Fruit fly (Drosophila melanogaster) whole organism, embryonic: ENCODE data around the gene UQCR-Q.

Experiments
- BEAF-32 ChIP-seq: fragments of 200-800 bp; sonication (Bioruptor generic); optimal IDR thresholded peaks from 3 replicates; lab custom pipeline; 2017; ENCODE audit warnings: missing biosample characterization, missing genetic modification characterization, mild to moderate bottlenecking, moderate library complexity, missing genetic modification reagents
- Bgb ChIP-seq: fragments of 200-800 bp; sonication (Bioruptor generic); IDR thresholded peaks from 2 replicates; pipeline ENCODE4 v1.3.6; 2022; ENCODE audit warnings: missing biosample characterization, missing genetic modification characterization; ENCODE audit not compliant: partially characterized antibody
- CG12391 ChIP-seq: fragments of 200-800 bp; sonication (Bioruptor generic); optimal IDR thresholded peaks from 3 replicates; lab custom pipeline; 2018; ENCODE audit warnings: missing biosample characterization, mild to moderate bottlenecking, missing genetic modification characterization, moderate library complexity
- CG14710 ChIP-seq: fragments of 200-800 bp; sonication (Bioruptor generic); optimal IDR thresholded peaks from 3 replicates; lab custom pipeline; 2019; ENCODE audit warnings: missing biosample characterization, mild to moderate bottlenecking, missing genetic modification characterization, moderate library complexity
- CG1603 ChIP-seq: fragments of 200-800 bp; sonication (Bioruptor generic); optimal IDR thresholded peaks from 2 replicates; lab custom pipeline; 2019; ENCODE audit warnings: missing biosample characterization, mild to moderate bottlenecking, missing genetic modification characterization, moderate library complexity
- CG17361 ChIP-seq: fragments of 200-800 bp; sonication (Bioruptor generic); IDR thresholded peaks from 3 replicates; pipeline ENCODE4 v1.3.6; 2022; ENCODE audit warnings: missing biosample characterization, missing genetic modification characterization
- CG17829 ChIP-seq: fragments of 200-800 bp; optimal IDR thresholded peaks from 2 replicates; lab custom pipeline; 2019; ENCODE audit warnings: missing biosample characterization, mild to moderate bottlenecking, missing genetic modification characterization, moderate library complexity
- CG2199 ChIP-seq: fragments of 200-800 bp; sonication (Bioruptor generic); IDR thresholded peaks from 3 replicates; pipeline ENCODE4 v1.3.6; 2022; ENCODE audit warnings: missing biosample characterization, missing genetic modification characterization
- CG2712 ChIP-seq: fragments of 200-800 bp; optimal IDR thresholded peaks from 3 replicates; lab custom pipeline; 2019; ENCODE audit warnings: missing biosample characterization, mild to moderate bottlenecking, missing genetic modification characterization, moderate library complexity
- CG30020 ChIP-seq: fragments of 200-800 bp; optimal IDR thresholded peaks from 2 replicates; lab custom pipeline; 2019; ENCODE audit warnings: missing biosample characterization, mild to moderate bottlenecking, missing genetic modification characterization, moderate library complexity
- CG31441 ChIP-seq: fragments of 200-800 bp; sonication (Bioruptor generic); IDR thresholded peaks from 2 replicates; pipeline ENCODE4 v1.3.6; 2022; ENCODE audit warnings: missing biosample characterization, missing genetic modification characterization
- CG33557 ChIP-seq: fragments of 200-800 bp; sonication (Bioruptor generic); optimal IDR thresholded peaks from 2 replicates; lab custom pipeline; 2019; ENCODE audit warnings: missing biosample characterization, mild to moderate bottlenecking, missing genetic modification characterization, moderate library complexity
- CG34422 ChIP-seq: fragments of 200-800 bp; sonication (Bioruptor generic); IDR thresholded peaks from 3 replicates; pipeline ENCODE4 v1.3.6; 2022; ENCODE audit warnings: missing biosample characterization, missing genetic modification characterization
- CG3847 ChIP-seq: fragments of 200-800 bp; sonication (Bioruptor generic); IDR thresholded peaks from 2 replicates; pipeline ENCODE4 v1.3.6; 2022; ENCODE audit warnings: missing biosample characterization, missing genetic modification characterization
- CG4404 ChIP-seq: fragments of 200-800 bp; sonication (Bioruptor generic); IDR thresholded peaks from 2 replicates; pipeline ENCODE4 v1.3.6; 2022; ENCODE audit warnings: missing biosample characterization, missing genetic modification characterization
- CG4617 ChIP-seq: fragments of 200-800 bp; sonication (Bioruptor generic); optimal IDR thresholded peaks from 3 replicates; lab custom pipeline; 2016; ENCODE audit warnings: missing biosample characterization, missing genetic modification characterization, borderline replicate concordance
- CG7987 ChIP-seq: fragments of 200-800 bp; sonication (Bioruptor generic); optimal IDR thresholded peaks from 2 replicates; lab custom pipeline; 2018; ENCODE audit warnings: missing biosample characterization, mild to moderate bottlenecking, missing genetic modification characterization, moderate library complexity
- CG8290 ChIP-seq, 3 experiments: fragments of 200-800 bp; sonication (Bioruptor generic); optimal IDR thresholded peaks; 2 replicates each; lab custom pipeline; 2016 to 2019; ENCODE audit warnings: missing biosample characterization in 3 of 3, missing genetic modification characterization in 3 of 3, mild to moderate bottlenecking in 2 of 3, moderate library complexity in 1 of 3
- CG9797 ChIP-seq: fragments of 200-800 bp; sonication (Bioruptor generic); optimal IDR thresholded peaks from 3 replicates; lab custom pipeline; 2018; ENCODE audit warnings: missing biosample characterization, mild to moderate bottlenecking, missing genetic modification characterization
- D19A ChIP-seq: fragments of 200-800 bp; optimal IDR thresholded peaks from 3 replicates; lab custom pipeline; 2019; ENCODE audit warnings: missing biosample characterization, mild to moderate bottlenecking, missing genetic modification characterization, moderate library complexity
- Dp ChIP-seq: fragments of 200-800 bp; sonication (Bioruptor generic); optimal IDR thresholded peaks from 2 replicates; lab custom pipeline; 2018; ENCODE audit warnings: missing biosample characterization, mild to moderate bottlenecking, missing genetic modification characterization, moderate library complexity
- Hmr ChIP-seq: fragments of 200-800 bp; sonication (Bioruptor generic); optimal IDR thresholded peaks from 3 replicates; lab custom pipeline; 2017; ENCODE audit warnings: mild to moderate bottlenecking, missing biosample characterization, missing genetic modification reagents, missing genetic modification characterization
- Hr51 ChIP-seq, 2 experiments: fragments of 200-800 bp; sonication (Bioruptor generic); optimal IDR thresholded peaks; 2 replicates in 1 of 2; 3 replicates in 1 of 2; lab custom pipeline; 2016 to 2018; ENCODE audit warnings: missing biosample characterization in 2 of 2, missing genetic modification characterization in 2 of 2, mild to moderate bottlenecking in 1 of 2, moderate library complexity in 1 of 2
- Jarid2 ChIP-seq: fragments of 200-800 bp; sonication (Bioruptor generic); optimal IDR thresholded peaks from 3 replicates; lab custom pipeline; 2017; ENCODE audit warnings: mild to moderate bottlenecking, missing biosample characterization, missing genetic modification reagents, missing genetic modification characterization
- Lhr ChIP-seq: fragments of 200-800 bp; sonication (Bioruptor generic); optimal IDR thresholded peaks from 3 replicates; lab custom pipeline; 2017; ENCODE audit warnings: mild to moderate bottlenecking, missing biosample characterization, missing genetic modification reagents, missing genetic modification characterization
- Med ChIP-seq: fragments of 200-800 bp; sonication (Bioruptor generic); peaks from one replicate; lab custom pipeline; 2016; ENCODE audit warnings: missing biosample characterization, missing genetic modification characterization, mild to moderate bottlenecking, inconsistent platforms, moderate library complexity
- Opbp ChIP-seq: fragments of 200-800 bp; sonication (Bioruptor generic); IDR thresholded peaks from 3 replicates; pipeline ENCODE4 v1.3.6; 2022; ENCODE audit warnings: missing biosample characterization, missing genetic modification characterization; ENCODE audit not compliant: partially characterized antibody
- Pdp1 ChIP-seq, 2 experiments: fragments of 200-800 bp; sonication (Bioruptor generic); optimal IDR thresholded peaks; 3 replicates each; lab custom pipeline; 2016; ENCODE audit warnings: missing biosample characterization in 2 of 2, missing genetic modification characterization in 2 of 2, mild to moderate bottlenecking in 1 of 2, moderate library complexity in 1 of 2
- Sry-δ ChIP-seq: fragments of 200-800 bp; sonication (Bioruptor generic); optimal IDR thresholded peaks from 2 replicates; lab custom pipeline; 2016; ENCODE audit warnings: missing biosample characterization, missing genetic modification characterization
- YL-1 ChIP-seq: fragments of 200-800 bp; sonication (Bioruptor generic); optimal IDR thresholded peaks from 3 replicates; lab custom pipeline; 2017; ENCODE audit warnings: missing biosample characterization, mild to moderate bottlenecking, missing genetic modification characterization
- aop ChIP-seq: fragments of 200-800 bp; sonication (Bioruptor generic); IDR thresholded peaks from 2 replicates; pipeline ENCODE4 v1.3.6; 2022; ENCODE audit warnings: missing biosample characterization, missing genetic modification characterization
- ash1 ChIP-seq: fragments of 200-800 bp; sonication (Bioruptor generic); optimal IDR thresholded peaks from 2 replicates; lab custom pipeline; 2018; ENCODE audit warnings: missing biosample characterization, mild to moderate bottlenecking, missing genetic modification characterization
- gem ChIP-seq: fragments of 200-800 bp; sonication (Bioruptor generic); optimal IDR thresholded peaks from 2 replicates; lab custom pipeline; 2019; ENCODE audit warnings: missing biosample characterization, mild to moderate bottlenecking, missing genetic modification characterization, moderate library complexity
- gfzf ChIP-seq: fragments of 200-800 bp; sonication (Bioruptor generic); optimal IDR thresholded peaks from 2 replicates; lab custom pipeline; 2016; ENCODE audit warnings: missing biosample characterization, mild to moderate bottlenecking, missing genetic modification characterization, moderate library complexity
- jigr1 ChIP-seq: fragments of 200-800 bp; sonication (Bioruptor generic); IDR thresholded peaks from 3 replicates; pipeline ENCODE4 v1.3.6; 2022; ENCODE audit warnings: missing biosample characterization, missing genetic modification characterization
- phol ChIP-seq: fragments of 200-800 bp; sonication (Bioruptor generic); optimal IDR thresholded peaks from 3 replicates; lab custom pipeline; 2018; ENCODE audit warnings: missing biosample characterization, mild to moderate bottlenecking, missing genetic modification characterization, moderate library complexity
- row ChIP-seq: fragments of 200-800 bp; sonication (Bioruptor generic); IDR thresholded peaks from 3 replicates; pipeline ENCODE4 v1.3.6; 2022; ENCODE audit warnings: missing biosample characterization, missing genetic modification characterization
- sd ChIP-seq: fragments of 200-800 bp; sonication (Bioruptor generic); optimal IDR thresholded peaks from 3 replicates; lab custom pipeline; 2018; ENCODE audit warnings: missing biosample characterization, mild to moderate bottlenecking, missing genetic modification characterization, moderate library complexity
- sens ChIP-seq: fragments of 200-800 bp; sonication (Bioruptor generic); peaks from one replicate; lab custom pipeline; 2016; ENCODE audit warnings: missing biosample characterization, missing genetic modification characterization
- sisA ChIP-seq: fragments of 200-800 bp; sonication (Bioruptor generic); IDR thresholded peaks from 2 replicates; pipeline ENCODE4 v1.3.6; 2022; ENCODE audit warnings: missing biosample characterization, missing genetic modification characterization
- sob ChIP-seq: fragments of 200-800 bp; sonication (Bioruptor generic); IDR thresholded peaks from 2 replicates; pipeline ENCODE4 v1.3.6; 2022; ENCODE audit warnings: missing biosample characterization, missing genetic modification characterization
- ssp ChIP-seq: fragments of 200-800 bp; sonication (Bioruptor generic); IDR thresholded peaks from 2 replicates; pipeline ENCODE4 v1.3.6; 2022; ENCODE audit warnings: missing biosample characterization, missing genetic modification characterization
- tup ChIP-seq: fragments of 200-800 bp; sonication (Bioruptor generic); optimal IDR thresholded peaks from 2 replicates; lab custom pipeline; 2016; ENCODE audit warnings: missing biosample characterization, mild to moderate bottlenecking, missing genetic modification characterization, moderate library complexity

Gene UQCR-Q

DNA sequence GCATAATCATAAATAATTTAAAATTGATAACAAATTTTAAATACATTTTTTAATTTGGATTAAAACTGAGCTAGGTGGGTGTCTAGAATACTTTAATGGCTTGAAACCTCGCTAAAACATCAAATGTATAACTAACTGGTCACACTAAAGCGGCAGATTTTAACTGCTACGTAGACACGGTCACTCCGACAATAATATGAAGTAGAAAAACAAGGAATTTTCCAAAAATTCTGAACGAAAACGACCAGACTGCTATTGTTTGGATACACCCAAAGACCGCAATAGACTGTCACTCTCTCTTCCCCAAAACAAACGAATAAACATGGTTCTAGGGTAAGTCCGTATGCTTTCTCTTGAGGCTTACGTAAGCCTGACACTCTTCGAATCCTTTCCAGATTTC is 8.8 kb upstream of the UQCR-Q start, which contains the start of gene QIL1 (continued):
- peak; percentile 16 for TF ChIP-seq gem (tag; lab: Kevin White, UChicago)
- TF ChIP-seq phol (tag; lab: Kevin White, UChicago) = peak; percentile 49
- TF ChIP-seq CG2712 (tag; lab: Kevin White, UChicago) = peak; percentile 40
- 0 out of 3 replicates have a peak, but pooled peaks have one; percentile 10 for TF ChIP-seq row
- no peak for TF ChIP-seq CG33557 (GFP tag; lab: Kevin White, UChicago)
- no peak for TF ChIP-seq Hr51 (GFP tag; optimal IDR thresholded peaks at IDR 0.05; lab: Kevin White, UChicago)
- no peak for TF ChIP-seq tup (GFP tag; lab: Kevin White, UChicago)
- peak; percentile 52 for TF ChIP-seq sd (tag; lab: Kevin White, UChicago)
- TF ChIP-seq sob (GFP tag; lab: Robert Waterston, UW) = no peak
- TF ChIP-seq D19A (tag; lab: Kevin White, UChicago) = peak; percentile 8
- TF ChIP-seq CG14710 (tag; lab: Kevin White, UChicago) = peak; percentile 69
- TF ChIP-seq BEAF-32 (GFP tag; lab: Kevin White, UChicago) = peak; percentile 41
- peak; percentile 22; the same call in 1 of the 3 replicates for TF ChIP-seq Opbp (GFP tag; lab: Robert Waterston, UW)
- peak; percentile 27 for TF ChIP-seq CG12391 (tag; lab: Kevin White, UChicago)
- TF ChIP-seq ssp (GFP tag; lab: Robert Waterston, UW) = no peak
- peak; percentile 29 for TF ChIP-seq Jarid2 (GFP tag; lab: Kevin White, UChicago)
- TF ChIP-seq Hmr (GFP tag; lab: Kevin White, UChicago) = peak; percentile 43
- TF ChIP-seq CG8290 (GFP tag; optimal IDR thresholded peaks at IDR 0.05; lab: Kevin White, UChicago) = peak; percentile 44
- peak in 1 of 2 experiments; percentile 33 for TF ChIP-seq CG8290 (tag; optimal IDR thresholded peaks at IDR 0.05; lab: Kevin White, UChicago)
- TF ChIP-seq CG1603 (tag; lab: Kevin White, UChicago) = peak; percentile 66
- peak; percentile 64 for TF ChIP-seq CG30020 (tag; lab: Kevin White, UChicago)
- TF ChIP-seq YL-1 (GFP tag; lab: Kevin White, UChicago) = peak; percentile 71
- TF ChIP-seq CG4617 (GFP tag; lab: Kevin White, UChicago) = peak; percentile 90
- TF ChIP-seq CG7987 (GFP tag; lab: Kevin White, UChicago) = no peak
- TF ChIP-seq CG9797 (GFP tag; lab: Kevin White, UChicago) = peak; percentile 83
- TF ChIP-seq Bgb (GFP tag; lab: Robert Waterston, UW) = peak; percentile 33; the same call in 1 of the 2 replicates
- peak; percentile 67 for TF ChIP-seq sens (GFP tag; lab: Kevin White, UChicago)
- TF ChIP-seq CG3847 (GFP tag; lab: Robert Waterston, UW) = peak; percentile 63
- TF ChIP-seq CG34422 (GFP tag; lab: Robert Waterston, UW) = no peak
- 0 out of 2 replicates have a peak, but pooled peaks have one; percentile 31 for TF ChIP-seq CG31441 (GFP tag; lab: Robert Waterston, UW)
- no peak for TF ChIP-seq ash1
- peak; percentile 47 for TF ChIP-seq Med (GFP tag; lab: Kevin White, UChicago)
- TF ChIP-seq sisA (GFP tag; lab: Robert Waterston, UW) = no peak
- peak; percentile 30 for TF ChIP-seq CG17829 (tag; lab: Kevin White, UChicago)
- TF ChIP-seq jigr1 (GFP tag; lab: Robert Waterston, UW) = peak; percentile 51; the same call in 1 of the 3 replicates
- peak; percentile 94 for TF ChIP-seq gfzf
- TF ChIP-seq Sry-δ = peak; percentile 31
- peak; percentile 62 for TF ChIP-seq Dp (GFP tag; lab: Kevin White, UChicago)
- TF ChIP-seq Lhr (GFP tag; lab: Kevin White, UChicago) = peak; percentile 83
- TF ChIP-seq CG4404 (GFP tag; lab: Robert Waterston, UW) = no peak
- TF ChIP-seq CG2199 (GFP tag; lab: Robert Waterston, UW) = peak; percentile 53; the same call in 1 of the 3 replicates
- TF ChIP-seq aop (GFP tag; lab: Robert Waterston, UW) = no peak
- TF ChIP-seq Pdp1 (GFP tag; optimal IDR thresholded peaks at IDR 0.05; lab: Kevin White, UChicago) = peak in 1 of 2 experiments; percentile 94
- TF ChIP-seq CG17361 (GFP tag; lab: Robert Waterston, UW) = 0 out of 3 replicates have a peak, but pooled peaks have one; percentile 33
- TF ChIP-seq, all 482 proteins: peak for 66
